Fruit fly (Drosophila melanogaster): ENCODE data around the gene robl37BC.
A peak's percentile ranks its signal among the peaks of the same experiment; 100 is the strongest.

The robl37BC gene

DNA sequence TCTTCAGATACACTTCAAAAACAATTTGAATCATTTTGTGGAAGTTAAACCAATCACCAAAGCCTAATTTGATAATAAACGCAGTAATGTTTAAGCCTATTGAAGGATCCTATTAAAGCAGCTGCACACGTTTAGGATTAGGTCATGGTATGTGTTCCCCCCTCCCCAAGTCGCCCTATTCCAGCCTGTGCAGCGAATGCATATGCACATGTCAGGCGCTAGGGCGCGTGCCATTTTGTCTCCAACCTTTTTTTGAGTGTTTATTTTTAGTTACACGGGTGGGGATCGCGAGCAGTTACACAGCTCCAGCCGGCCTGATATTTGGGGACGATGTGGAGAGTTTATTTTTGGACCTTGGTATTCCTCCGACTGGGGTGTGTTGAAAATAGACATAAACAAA lies 26.3 kb downstream of the robl37BC start (continued):
- no peak for TF ChIP-seq CG15696 (tag; optimal IDR thresholded peaks at IDR 0.05)
- no peak for TF ChIP-seq Kr (GFP tag; optimal IDR thresholded peaks at IDR 0.05)
- peak; percentile 12; the same call in 1 of the 3 replicates for TF ChIP-seq row (GFP tag; IDR thresholded peaks at IDR 0.05)
- TF ChIP-seq CG7271 (tag; optimal IDR thresholded peaks at IDR 0.05) = no peak
- no peak for TF ChIP-seq CG7839 (tag; optimal IDR thresholded peaks at IDR 0.05)
- no peak for TF ChIP-seq Antp (GFP tag; optimal IDR thresholded peaks at IDR 0.05)
- no peak for TF ChIP-seq jing (GFP tag; optimal IDR thresholded peaks at IDR 0.05)
- no peak for TF ChIP-seq CG33557 (GFP tag; optimal IDR thresholded peaks at IDR 0.05)
- no peak for TF ChIP-seq lbe (GFP tag; optimal IDR thresholded peaks at IDR 0.05)
- TF ChIP-seq al (GFP tag; IDR thresholded peaks at IDR 0.05) = no peak
- no peak for TF ChIP-seq CG31441 (GFP tag; IDR thresholded peaks at IDR 0.05)
- TF ChIP-seq CG17361 (GFP tag; IDR thresholded peaks at IDR 0.05) = 0 out of 3 replicates have a peak, but pooled peaks have one; percentile 18
- TF ChIP-seq Sox100B (GFP tag; optimal IDR thresholded peaks at IDR 0.05) = no peak
- no peak for TF ChIP-seq CG7987 (GFP tag; optimal IDR thresholded peaks at IDR 0.05)
- TF ChIP-seq CG9215 (GFP tag; IDR thresholded peaks at IDR 0.05) = no peak
- TF ChIP-seq Dfd (GFP tag; optimal IDR thresholded peaks at IDR 0.05) = no peak
- no peak for TF ChIP-seq CG4424 (GFP tag; optimal IDR thresholded peaks at IDR 0.05)
- TF ChIP-seq YL-1 (GFP tag; optimal IDR thresholded peaks at IDR 0.05) = no peak
- TF ChIP-seq zf30C (GFP tag; optimal IDR thresholded peaks at IDR 0.05) = no peak
- peak; percentile 85 for TF ChIP-seq HLHmδ (GFP tag; optimal IDR thresholded peaks at IDR 0.05)
- TF ChIP-seq maf-S (GFP tag; optimal IDR thresholded peaks at IDR 0.05) = no peak
- no peak for TF ChIP-seq Poxn (GFP tag; IDR thresholded peaks at IDR 0.05)
- peak; percentile 66 for TF ChIP-seq sens (GFP tag)
- no peak for TF ChIP-seq chn (GFP tag; optimal IDR thresholded peaks at IDR 0.05)
- TF ChIP-seq CG2678 (tag; optimal IDR thresholded peaks at IDR 0.05) = peak; percentile 14
- no peak for TF ChIP-seq Hsf (GFP tag; optimal IDR thresholded peaks at IDR 0.05)
- TF ChIP-seq da (GFP tag; optimal IDR thresholded peaks at IDR 0.05) = no peak
- TF ChIP-seq twi (tag; optimal IDR thresholded peaks at IDR 0.05) = peak; percentile 54
- no peak for TF ChIP-seq CG30431 (GFP tag; optimal IDR thresholded peaks at IDR 0.05)
- TF ChIP-seq Fer2 (tag; optimal IDR thresholded peaks at IDR 0.05) = no peak
- no peak for TF ChIP-seq CG8924 (tag; optimal IDR thresholded peaks at IDR 0.05)
- no peak for TF ChIP-seq vnd (GFP tag; IDR thresholded peaks at IDR 0.05; ENCODE audit: partially characterized antibody)
- TF ChIP-seq grau (tag; optimal IDR thresholded peaks at IDR 0.05) = no peak
- no peak for TF ChIP-seq Mrtf (GFP tag; IDR thresholded peaks at IDR 0.05)
- no peak for TF ChIP-seq CG15269 (tag; optimal IDR thresholded peaks at IDR 0.05)
- no peak for TF ChIP-seq esg (GFP tag; conservative IDR thresholded peaks at IDR 0.05)
- TF ChIP-seq CG17802 (tag; optimal IDR thresholded peaks at IDR 0.05) = no peak
- no peak for TF ChIP-seq sug (tag; optimal IDR thresholded peaks at IDR 0.05)
- TF ChIP-seq CG11085 (GFP tag; IDR thresholded peaks at IDR 0.05) = no peak
- peak; percentile 24 for TF ChIP-seq phol (tag; optimal IDR thresholded peaks at IDR 0.05)
- peak; percentile 52 for TF ChIP-seq CG12769 (tag; optimal IDR thresholded peaks at IDR 0.05)
- no peak for TF ChIP-seq CG34376 (GFP tag; optimal IDR thresholded peaks at IDR 0.05)

- TF ChIP-seq Mad (GFP tag; optimal IDR thresholded peaks at IDR 0.05) = no peak
- TF ChIP-seq Myb (GFP tag; optimal IDR thresholded peaks at IDR 0.05) = no peak
- TF ChIP-seq slp2 (GFP tag; optimal IDR thresholded peaks at IDR 0.05) = no peak
- TF ChIP-seq stc (GFP tag; IDR thresholded peaks at IDR 0.05) = no peak
- no peak for TF ChIP-seq seq (GFP tag; IDR thresholded peaks at IDR 0.05)
- no peak for TF ChIP-seq grn (GFP tag; optimal IDR thresholded peaks at IDR 0.05)
- TF ChIP-seq Sry-β (GFP tag; optimal IDR thresholded peaks at IDR 0.05) = no peak
- no peak for TF ChIP-seq pzg (GFP tag; optimal IDR thresholded peaks at IDR 0.05)
- TF ChIP-seq CG15011 (GFP tag; optimal IDR thresholded peaks at IDR 0.05) = no peak
- peak; percentile 59 for TF ChIP-seq Med (GFP tag)
- TF ChIP-seq fd3F (GFP tag; optimal IDR thresholded peaks at IDR 0.05) = no peak
- no peak for TF ChIP-seq hkb (optimal IDR thresholded peaks at IDR 0.05)
- TF ChIP-seq hkb (GFP tag; IDR thresholded peaks at IDR 0.05) = no peak
- 0 out of 2 replicates have a peak, but pooled peaks have one; percentile 9 for TF ChIP-seq Drgx (GFP tag; IDR thresholded peaks at IDR 0.05)
Observed at dm6 chr2L:19037455-19037854, 26.8 kb downstream of the robl37BC start.

Measured in whole organism, embryonic.